Worm (Caenorhabditis elegans) whole organism, L3 larva: ENCODE measurements around the gene zip-11.

Experiments
- R02D3.7 ChIP-seq: fragments of 150-350 bp; optimal IDR thresholded peaks from 2 replicates; lab custom pipeline; 2014; ENCODE audit warnings: missing biosample characterization, missing genetic modification characterization
- ZK546.5 ChIP-seq: sonication (generic microtip); optimal IDR thresholded peaks from 2 replicates; lab custom pipeline; 2017; ENCODE audit warnings: missing biosample characterization, missing genetic modification characterization
- ceh-16 ChIP-seq: sonication (generic microtip); optimal IDR thresholded peaks from 2 replicates; lab custom pipeline; 2017; ENCODE audit warnings: missing biosample characterization, missing genetic modification characterization
- ceh-28 ChIP-seq: fragments of 150-350 bp; optimal IDR thresholded peaks from 2 replicates; lab custom pipeline; 2014; ENCODE audit warnings: missing biosample characterization, missing genetic modification reagents, missing genetic modification characterization
- ceh-82 ChIP-seq: fragments of 150-350 bp; optimal IDR thresholded peaks from 2 replicates; lab custom pipeline; 2014; ENCODE audit warnings: missing biosample characterization, missing genetic modification characterization
- ceh-9 ChIP-seq: sonication (generic microtip); optimal IDR thresholded peaks from 2 replicates; lab custom pipeline; 2018; ENCODE audit warnings: missing biosample characterization, missing genetic modification characterization
- daf-12 ChIP-seq: fragments of 150-350 bp; optimal IDR thresholded peaks from 2 replicates; lab custom pipeline; 2014; ENCODE audit warnings: missing biosample characterization, missing genetic modification reagents, missing genetic modification characterization
- egl-27 ChIP-seq: sonication (generic microtip); optimal IDR thresholded peaks from 4 replicates; lab custom pipeline; 2017; ENCODE audit warnings: missing biosample characterization, missing genetic modification reagents, missing genetic modification characterization
- egl-5 ChIP-seq: fragments of 150-350 bp; optimal IDR thresholded peaks from 2 replicates; lab custom pipeline; 2017; ENCODE audit warnings: missing biosample characterization, missing genetic modification reagents, missing genetic modification characterization, inconsistent platforms
- elt-2 ChIP-seq: sonication (generic microtip); optimal IDR thresholded peaks from 2 replicates; lab custom pipeline; 2016; ENCODE audit warnings: missing genetic modification reagents, mild to moderate bottlenecking, missing genetic modification characterization, missing compliant biosample characterization
- elt-3 ChIP-seq, 3 experiments: fragments of 150-350 bp in 1 of 3; sonication (generic microtip) in 2 of 3; optimal IDR thresholded peaks; 2 replicates in 2 of 3; 4 replicates in 1 of 3; lab custom pipeline; 2014 to 2017; ENCODE audit warnings: missing biosample characterization in 3 of 3, missing genetic modification characterization in 3 of 3
- eor-1 ChIP-seq, 2 experiments: fragments of 150-350 bp; optimal IDR thresholded peaks; 2 replicates each; lab custom pipeline; 2014 to 2018; ENCODE audit warnings: missing biosample characterization in 2 of 2, missing genetic modification characterization in 2 of 2
- fkh-10 ChIP-seq: sonication (generic microtip); optimal IDR thresholded peaks from 2 replicates; lab custom pipeline; 2017; ENCODE audit warnings: missing biosample characterization, missing genetic modification reagents, missing genetic modification characterization
- fos-1 ChIP-seq: fragments of 150-350 bp; optimal IDR thresholded peaks from 2 replicates; lab custom pipeline; 2014; ENCODE audit warnings: missing biosample characterization, missing genetic modification characterization
- hmg-11 ChIP-seq: sonication (generic microtip); optimal IDR thresholded peaks from 2 replicates; lab custom pipeline; 2016; ENCODE audit warnings: missing genetic modification characterization, missing compliant biosample characterization
- jun-1 ChIP-seq: fragments of 150-350 bp; optimal IDR thresholded peaks from 2 replicates; lab custom pipeline; 2014; ENCODE audit warnings: missing biosample characterization, missing genetic modification reagents, missing genetic modification characterization
- lin-15B ChIP-seq: fragments of 150-350 bp; optimal IDR thresholded peaks from 2 replicates; lab custom pipeline; 2014; ENCODE audit warnings: missing biosample characterization, missing genetic modification characterization
- lin-39 ChIP-seq: fragments of 150-350 bp; optimal IDR thresholded peaks from 2 replicates; lab custom pipeline; 2018; ENCODE audit warnings: missing biosample characterization, missing genetic modification reagents, missing genetic modification characterization
- lsy-12 ChIP-seq: sonication (generic microtip); optimal IDR thresholded peaks from 2 replicates; lab custom pipeline; 2016; ENCODE audit warnings: mild to moderate bottlenecking, missing genetic modification characterization, missing compliant biosample characterization
- mdl-1 ChIP-seq: fragments of 150-350 bp; optimal IDR thresholded peaks from 2 replicates; lab custom pipeline; 2014; ENCODE audit warnings: missing biosample characterization, missing genetic modification characterization
- mml-1 ChIP-seq: fragments of 150-350 bp; sonication (generic microtip); optimal IDR thresholded peaks from 3 replicates; lab custom pipeline; 2014; ENCODE audit warnings: missing biosample characterization, missing genetic modification characterization
- nhr-23 ChIP-seq: fragments of 150-350 bp; optimal IDR thresholded peaks from 2 replicates; lab custom pipeline; 2014; ENCODE audit warnings: missing biosample characterization, missing genetic modification reagents, missing genetic modification characterization
- nhr-237 ChIP-seq: fragments of 150-350 bp; optimal IDR thresholded peaks from 2 replicates; lab custom pipeline; 2014; ENCODE audit warnings: missing biosample characterization, missing genetic modification characterization
- nhr-25 ChIP-seq: sonication (generic microtip); optimal IDR thresholded peaks from 2 replicates; lab custom pipeline; 2017; ENCODE audit warnings: missing biosample characterization, missing genetic modification characterization
- nhr-43 ChIP-seq: sonication (generic microtip); optimal IDR thresholded peaks from 2 replicates; lab custom pipeline; 2016; ENCODE audit warnings: mild to moderate bottlenecking, missing genetic modification characterization, missing compliant biosample characterization; ENCODE audit not compliant: poor library complexity, severe bottlenecking
- nhr-67 ChIP-seq: fragments of 150-350 bp; optimal IDR thresholded peaks from 2 replicates; lab custom pipeline; 2014; ENCODE audit warnings: missing biosample characterization, missing genetic modification characterization
- nhr-76 ChIP-seq: fragments of 150-350 bp; sonication (generic microtip); optimal IDR thresholded peaks from 5 replicates; lab custom pipeline; 2014; ENCODE audit warnings: missing biosample characterization, missing genetic modification characterization
- nhr-77 ChIP-seq: fragments of 150-350 bp; optimal IDR thresholded peaks from 2 replicates; lab custom pipeline; 2014; ENCODE audit warnings: missing biosample characterization, missing genetic modification characterization
- pqm-1 ChIP-seq: fragments of 150-350 bp; optimal IDR thresholded peaks from 2 replicates; lab custom pipeline; 2017; ENCODE audit warnings: missing biosample characterization, missing genetic modification characterization, inconsistent platforms
- sea-2 ChIP-seq: fragments of 150-350 bp; sonication (generic microtip); optimal IDR thresholded peaks from 4 replicates; lab custom pipeline; 2014; ENCODE audit warnings: missing biosample characterization, missing genetic modification reagents, missing genetic modification characterization
- snpc-4 ChIP-seq: fragments of 150-350 bp; optimal IDR thresholded peaks from 2 replicates; lab custom pipeline; 2014; ENCODE audit warnings: missing biosample characterization, missing genetic modification characterization
- tbx-2 ChIP-seq: sonication (generic microtip); optimal IDR thresholded peaks from 2 replicates; lab custom pipeline; 2016; ENCODE audit warnings: mild to moderate bottlenecking, missing genetic modification characterization, missing compliant biosample characterization
- unc-62 ChIP-seq: fragments of 150-350 bp; sonication (generic microtip); optimal IDR thresholded peaks from 4 replicates; lab custom pipeline; 2014; ENCODE audit warnings: missing biosample characterization, missing genetic modification reagents, missing genetic modification characterization
- ztf-4 ChIP-seq: fragments of 150-350 bp; optimal IDR thresholded peaks from 2 replicates; lab custom pipeline; 2014; ENCODE audit warnings: missing biosample characterization, missing genetic modification characterization

The zip-11 gene

ce11 chrIV:3294553-3295185, 16.4 kb upstream of the zip-11 start, which contains the start of gene W08E12.7 (continued):
- TF ChIP-seq ztf-4 (tag; lab: Kevin White, UChicago) (peak; percentile 51), ceh-82 (tag; lab: Kevin White, UChicago) (peak; percentile 66), tbx-2 (tag; lab: Kevin White, UChicago) (peak; percentile 38), R02D3.7 (peak; percentile 81), nhr-76 (tag; lab: Kevin White, UChicago) (peak; percentile 51), sea-2 (no peak), elt-3 (tag; optimal IDR thresholded peaks at IDR 0.05; lab: Kevin White, UChicago) (peak in 1 of 3 experiments; percentile 31), daf-12 (tag; lab: Kevin White, UChicago) (no peak), mml-1 (tag; lab: Kevin White, UChicago) (no peak), nhr-77 (peak; percentile 63), jun-1 (tag; lab: Kevin White, UChicago) (peak; percentile 89), nhr-43 (tag; lab: Kevin White, UChicago) (peak; percentile 83), ceh-16 (no peak), hmg-11 (tag; lab: Kevin White, UChicago) (peak; percentile 50), nhr-23 (tag; lab: Kevin White, UChicago) (peak; percentile 97)

ce11 chrIV:3296578-3297549, 14.2 kb upstream of the zip-11 start:
- TF ChIP-seq lsy-12 (no peak), nhr-23 (tag; lab: Kevin White, UChicago) (no peak), eor-1 (tag; optimal IDR thresholded peaks at IDR 0.05; lab: Kevin White, UChicago) (no peak), nhr-237 (tag; lab: Kevin White, UChicago) (no peak), ZK546.5 (tag; lab: Kevin White, UChicago) (no peak), ceh-9 (no peak), unc-62 (GFP tag; lab: Kevin White, UChicago) (no peak)

ce11 chrIV:3298300-3298699, 12.8 kb upstream of the zip-11 start, which contains the start of gene W08E12.6:
W08E12.6 (plus strand) TSS chrIV:3298600.
- TF ChIP-seq lin-39 (tag; lab: Kevin White, UChicago) = no peak

- TF ChIP-seq sea-2 = no peak
- TF ChIP-seq nhr-67 (tag; lab: Kevin White, UChicago) = no peak
- no peak for TF ChIP-seq hmg-11 (tag; lab: Kevin White, UChicago)
- TF ChIP-seq mml-1 (tag; lab: Kevin White, UChicago) = no peak
- TF ChIP-seq lin-15B = no peak
- no peak for TF ChIP-seq nhr-43 (tag; lab: Kevin White, UChicago)
- no peak for TF ChIP-seq snpc-4 (tag; lab: Kevin White, UChicago)
- TF ChIP-seq fkh-10 (GFP tag; lab: Kevin White, UChicago) = no peak
- no peak for TF ChIP-seq nhr-25
- TF ChIP-seq nhr-76 (tag; lab: Kevin White, UChicago) = no peak
- TF ChIP-seq nhr-23 (tag; lab: Kevin White, UChicago) = no peak
- no peak for TF ChIP-seq tbx-2 (tag; lab: Kevin White, UChicago)
- TF ChIP-seq R02D3.7 = no peak
- TF ChIP-seq ztf-4 (tag; lab: Kevin White, UChicago) = no peak
- TF ChIP-seq, all 47 proteins: peak for 0
Measured at ce11 chrIV:3299229-3299628, 11.8 kb upstream of the zip-11 start.

ce11 chrIV:3300492-3300891, 10.6 kb upstream of the zip-11 start, which contains the start of gene W08E12.5:
W08E12.5 (plus strand) TSS chrIV:3300792.
- no peak for TF ChIP-seq ZK546.5 (tag; lab: Kevin White, UChicago)
- TF ChIP-seq nhr-43 (tag; lab: Kevin White, UChicago) = no peak
- no peak for TF ChIP-seq egl-27 (tag; lab: Kevin White, UChicago)
- no peak for TF ChIP-seq mdl-1
- no peak for TF ChIP-seq fos-1 (tag; lab: Kevin White, UChicago)
- no peak for TF ChIP-seq pqm-1 (tag; lab: Kevin White, UChicago)
- no peak for TF ChIP-seq daf-12 (tag; lab: Kevin White, UChicago)
- TF ChIP-seq eor-1 (tag; optimal IDR thresholded peaks at IDR 0.05; lab: Kevin White, UChicago) = no peak
- TF ChIP-seq elt-3 (tag; optimal IDR thresholded peaks at IDR 0.05; lab: Kevin White, UChicago) = no peak
- no peak for TF ChIP-seq unc-62 (GFP tag; lab: Kevin White, UChicago)
- no peak for TF ChIP-seq elt-2 (tag; lab: Kevin White, UChicago)
- no peak for TF ChIP-seq ceh-28
- no peak for TF ChIP-seq lin-15B
- TF ChIP-seq egl-5 (tag; lab: Kevin White, UChicago) = no peak
- TF ChIP-seq, all 47 proteins: peak for 0
